Worm (Caenorhabditis elegans) whole organism, L3 larva: ENCODE results near the gene Y9C2UA.1.

Experiments used
- R02D3.7 ChIP-seq: fragments of 150-350 bp; optimal IDR thresholded peaks from 2 replicates; lab custom pipeline; 2014; ENCODE audit warnings: missing biosample characterization, missing genetic modification characterization
- ZK546.5 ChIP-seq: sonication (generic microtip); optimal IDR thresholded peaks from 2 replicates; lab custom pipeline; 2017; ENCODE audit warnings: missing biosample characterization, missing genetic modification characterization
- ama-1 ChIP-seq: fragments of 150-350 bp; optimal IDR thresholded peaks from 2 replicates; lab custom pipeline; 2018
- ceh-16 ChIP-seq: sonication (generic microtip); optimal IDR thresholded peaks from 2 replicates; lab custom pipeline; 2017; ENCODE audit warnings: missing biosample characterization, missing genetic modification characterization
- ceh-28 ChIP-seq: fragments of 150-350 bp; optimal IDR thresholded peaks from 2 replicates; lab custom pipeline; 2014; ENCODE audit warnings: missing biosample characterization, missing genetic modification reagents, missing genetic modification characterization
- ceh-82 ChIP-seq: fragments of 150-350 bp; optimal IDR thresholded peaks from 2 replicates; lab custom pipeline; 2014; ENCODE audit warnings: missing biosample characterization, missing genetic modification characterization
- ceh-9 ChIP-seq: sonication (generic microtip); optimal IDR thresholded peaks from 2 replicates; lab custom pipeline; 2018; ENCODE audit warnings: missing biosample characterization, missing genetic modification characterization
- daf-12 ChIP-seq: fragments of 150-350 bp; optimal IDR thresholded peaks from 2 replicates; lab custom pipeline; 2014; ENCODE audit warnings: missing biosample characterization, missing genetic modification reagents, missing genetic modification characterization
- egl-27 ChIP-seq: sonication (generic microtip); optimal IDR thresholded peaks from 4 replicates; lab custom pipeline; 2017; ENCODE audit warnings: missing biosample characterization, missing genetic modification reagents, missing genetic modification characterization
- elt-1 ChIP-seq: fragments of 150-350 bp; optimal IDR thresholded peaks from 2 replicates; lab custom pipeline; 2014; ENCODE audit warnings: missing biosample characterization, missing genetic modification characterization
- elt-2 ChIP-seq: sonication (generic microtip); optimal IDR thresholded peaks from 2 replicates; lab custom pipeline; 2016; ENCODE audit warnings: missing genetic modification reagents, mild to moderate bottlenecking, missing genetic modification characterization, missing compliant biosample characterization
- elt-3 ChIP-seq, 3 experiments: fragments of 150-350 bp in 1 of 3; sonication (generic microtip) in 2 of 3; optimal IDR thresholded peaks; 2 replicates in 2 of 3; 4 replicates in 1 of 3; lab custom pipeline; 2014 to 2017; ENCODE audit warnings: missing biosample characterization in 3 of 3, missing genetic modification characterization in 3 of 3
- eor-1 ChIP-seq, 2 experiments: fragments of 150-350 bp; optimal IDR thresholded peaks; 2 replicates each; lab custom pipeline; 2014 to 2018; ENCODE audit warnings: missing biosample characterization in 2 of 2, missing genetic modification characterization in 2 of 2
- fkh-10 ChIP-seq: sonication (generic microtip); optimal IDR thresholded peaks from 2 replicates; lab custom pipeline; 2017; ENCODE audit warnings: missing biosample characterization, missing genetic modification reagents, missing genetic modification characterization
- hmg-11 ChIP-seq: sonication (generic microtip); optimal IDR thresholded peaks from 2 replicates; lab custom pipeline; 2016; ENCODE audit warnings: missing genetic modification characterization, missing compliant biosample characterization
- jun-1 ChIP-seq: fragments of 150-350 bp; optimal IDR thresholded peaks from 2 replicates; lab custom pipeline; 2014; ENCODE audit warnings: missing biosample characterization, missing genetic modification reagents, missing genetic modification characterization
- lin-15B ChIP-seq: fragments of 150-350 bp; optimal IDR thresholded peaks from 2 replicates; lab custom pipeline; 2014; ENCODE audit warnings: missing biosample characterization, missing genetic modification characterization
- lin-39 ChIP-seq: fragments of 150-350 bp; optimal IDR thresholded peaks from 2 replicates; lab custom pipeline; 2018; ENCODE audit warnings: missing biosample characterization, missing genetic modification reagents, missing genetic modification characterization
- lsy-12 ChIP-seq: sonication (generic microtip); optimal IDR thresholded peaks from 2 replicates; lab custom pipeline; 2016; ENCODE audit warnings: mild to moderate bottlenecking, missing genetic modification characterization, missing compliant biosample characterization
- mdl-1 ChIP-seq: fragments of 150-350 bp; optimal IDR thresholded peaks from 2 replicates; lab custom pipeline; 2014; ENCODE audit warnings: missing biosample characterization, missing genetic modification characterization
- nfya-1 ChIP-seq: sonication (generic microtip); optimal IDR thresholded peaks from 2 replicates; lab custom pipeline; 2017; ENCODE audit warnings: missing genetic modification characterization, mild to moderate bottlenecking, missing compliant biosample characterization, antibody characterized with exemption, moderate library complexity; ENCODE audit not compliant: insufficient read depth
- nhr-11 ChIP-seq: fragments of 150-350 bp; optimal IDR thresholded peaks from 2 replicates; lab custom pipeline; 2014; ENCODE audit warnings: missing biosample characterization, missing genetic modification characterization
- nhr-12 ChIP-seq: fragments of 150-350 bp; optimal IDR thresholded peaks from 2 replicates; lab custom pipeline; 2014; ENCODE audit warnings: missing biosample characterization, missing genetic modification characterization
- nhr-23 ChIP-seq: fragments of 150-350 bp; optimal IDR thresholded peaks from 2 replicates; lab custom pipeline; 2014; ENCODE audit warnings: missing biosample characterization, missing genetic modification reagents, missing genetic modification characterization
- nhr-237 ChIP-seq: fragments of 150-350 bp; optimal IDR thresholded peaks from 2 replicates; lab custom pipeline; 2014; ENCODE audit warnings: missing biosample characterization, missing genetic modification characterization
- nhr-25 ChIP-seq: sonication (generic microtip); optimal IDR thresholded peaks from 2 replicates; lab custom pipeline; 2017; ENCODE audit warnings: missing biosample characterization, missing genetic modification characterization
- nhr-43 ChIP-seq: sonication (generic microtip); optimal IDR thresholded peaks from 2 replicates; lab custom pipeline; 2016; ENCODE audit warnings: mild to moderate bottlenecking, missing genetic modification characterization, missing compliant biosample characterization; ENCODE audit not compliant: poor library complexity, severe bottlenecking
- nhr-67 ChIP-seq: fragments of 150-350 bp; optimal IDR thresholded peaks from 2 replicates; lab custom pipeline; 2014; ENCODE audit warnings: missing biosample characterization, missing genetic modification characterization
- nhr-76 ChIP-seq: fragments of 150-350 bp; sonication (generic microtip); optimal IDR thresholded peaks from 5 replicates; lab custom pipeline; 2014; ENCODE audit warnings: missing biosample characterization, missing genetic modification characterization
- pha-4 ChIP-seq: fragments of 150-350 bp; optimal IDR thresholded peaks from 2 replicates; lab custom pipeline; 2014; ENCODE audit warnings: missing biosample characterization, missing genetic modification reagents, missing genetic modification characterization
- pqm-1 ChIP-seq: fragments of 150-350 bp; optimal IDR thresholded peaks from 2 replicates; lab custom pipeline; 2017; ENCODE audit warnings: missing biosample characterization, missing genetic modification characterization, inconsistent platforms
- sea-2 ChIP-seq: fragments of 150-350 bp; sonication (generic microtip); optimal IDR thresholded peaks from 4 replicates; lab custom pipeline; 2014; ENCODE audit warnings: missing biosample characterization, missing genetic modification reagents, missing genetic modification characterization
- skn-1 ChIP-seq: fragments of 150-350 bp; optimal IDR thresholded peaks from 2 replicates; lab custom pipeline; 2014; ENCODE audit warnings: missing biosample characterization, missing genetic modification characterization
- tbx-2 ChIP-seq: sonication (generic microtip); optimal IDR thresholded peaks from 2 replicates; lab custom pipeline; 2016; ENCODE audit warnings: mild to moderate bottlenecking, missing genetic modification characterization, missing compliant biosample characterization
- unc-39 ChIP-seq: sonication (generic microtip); optimal IDR thresholded peaks from 4 replicates; lab custom pipeline; 2017; ENCODE audit warnings: missing biosample characterization, missing genetic modification characterization
- unc-62 ChIP-seq: fragments of 150-350 bp; sonication (generic microtip); optimal IDR thresholded peaks from 4 replicates; lab custom pipeline; 2014; ENCODE audit warnings: missing biosample characterization, missing genetic modification reagents, missing genetic modification characterization
- ztf-11 ChIP-seq: fragments of 150-350 bp; optimal IDR thresholded peaks from 2 replicates; lab custom pipeline; 2014; ENCODE audit warnings: missing biosample characterization, missing genetic modification characterization

Gene Y9C2UA.1

ce11 chrII:9113759-9114158, 25.7 kb upstream of the Y9C2UA.1 start:
- TF ChIP-seq lin-39 (no peak), nhr-23 (tag; lab: Kevin White, UChicago) (peak; percentile 67), lsy-12 (tag; lab: Kevin White, UChicago) (peak; percentile 29), daf-12 (tag; lab: Kevin White, UChicago) (no peak), nhr-25 (peak; percentile 62), hmg-11 (peak; percentile 21), jun-1 (tag; lab: Kevin White, UChicago) (no peak), elt-3 (tag; optimal IDR thresholded peaks at IDR 0.05; lab: Kevin White, UChicago) (peak in 1 of 3 experiments; percentile 6), unc-39 (no peak), nfya-1 (tag; lab: Kevin White, UChicago) (peak; percentile 41), elt-2 (tag; lab: Kevin White, UChicago) (peak; percentile 69), unc-62 (GFP tag; lab: Kevin White, UChicago) (no peak), nhr-237 (tag; lab: Kevin White, UChicago) (no peak), mdl-1 (tag; lab: Kevin White, UChicago) (peak; percentile 25), ceh-16 (tag; lab: Kevin White, UChicago) (no peak), nhr-67 (tag; lab: Kevin White, UChicago) (no peak), pha-4 (tag; lab: Kevin White, UChicago) (peak; percentile 50), nhr-43 (peak; percentile 76), fkh-10 (GFP tag; lab: Kevin White, UChicago) (no peak), ztf-11 (tag; lab: Kevin White, UChicago) (no peak)

ce11 chrII:9114972-9115371, 24.5 kb upstream of the Y9C2UA.1 start:
- TF ChIP-seq nhr-237 (tag; lab: Kevin White, UChicago): no peak
- TF ChIP-seq ama-1 (lab: Kevin White, UChicago): no peak
- TF ChIP-seq unc-39: no peak
- TF ChIP-seq pha-4 (tag; lab: Kevin White, UChicago): no peak

- no peak for TF ChIP-seq ceh-28
- peak; percentile 67 for TF ChIP-seq nhr-11 (tag; lab: Kevin White, UChicago)
- TF ChIP-seq, all 47 proteins: peak for 1
These were observed 23.8 kb upstream of the Y9C2UA.1 start for ce11 chrII:9115644-9116043.

- TF ChIP-seq fkh-10 (GFP tag; lab: Kevin White, UChicago) (no peak), eor-1 (tag; optimal IDR thresholded peaks at IDR 0.05; lab: Kevin White, UChicago) (no peak), ZK546.5 (no peak), pqm-1 (tag; lab: Kevin White, UChicago) (peak; percentile 61), elt-1 (tag; lab: Kevin White, UChicago) (no peak), nhr-76 (tag; lab: Kevin White, UChicago) (no peak), pha-4 (tag; lab: Kevin White, UChicago) (peak; percentile 20), ceh-9 (tag; lab: Kevin White, UChicago) (no peak), skn-1 (tag; lab: Kevin White, UChicago) (peak; percentile 36), egl-27 (no peak), jun-1 (tag; lab: Kevin White, UChicago) (no peak), sea-2 (GFP tag; lab: Kevin White, UChicago) (no peak), nhr-237 (tag; lab: Kevin White, UChicago) (no peak), ceh-82 (tag; lab: Kevin White, UChicago) (no peak), nfya-1 (tag; lab: Kevin White, UChicago) (no peak), nhr-12 (tag; lab: Kevin White, UChicago) (no peak), nhr-67 (tag; lab: Kevin White, UChicago) (no peak), elt-2 (tag; lab: Kevin White, UChicago) (peak; percentile 65), lin-15B (tag; lab: Kevin White, UChicago) (no peak), R02D3.7 (tag; lab: Kevin White, UChicago) (no peak), nhr-11 (tag; lab: Kevin White, UChicago) (no peak), tbx-2 (tag; lab: Kevin White, UChicago) (no peak)
These were observed 23.0 kb upstream of the Y9C2UA.1 start for ce11 chrII:9116404-9116803.
